Fruit fly (Drosophila melanogaster) S2 (cell line): Measurements from ENCODE around the gene Elp5.
A peak's percentile ranks its signal among the peaks of the same experiment; 100 is the strongest.

Experiments used
- CG8478 ChIP-seq: fragments of >200 bp; optimal IDR thresholded peaks from 2 replicates; lab custom pipeline; 2018
- CTCF ChIP-seq, 2 experiments: fragments of >200 bp; optimal IDR thresholded peaks; 2 replicates each; lab custom pipeline; 2018

The Elp5 gene

DNA sequence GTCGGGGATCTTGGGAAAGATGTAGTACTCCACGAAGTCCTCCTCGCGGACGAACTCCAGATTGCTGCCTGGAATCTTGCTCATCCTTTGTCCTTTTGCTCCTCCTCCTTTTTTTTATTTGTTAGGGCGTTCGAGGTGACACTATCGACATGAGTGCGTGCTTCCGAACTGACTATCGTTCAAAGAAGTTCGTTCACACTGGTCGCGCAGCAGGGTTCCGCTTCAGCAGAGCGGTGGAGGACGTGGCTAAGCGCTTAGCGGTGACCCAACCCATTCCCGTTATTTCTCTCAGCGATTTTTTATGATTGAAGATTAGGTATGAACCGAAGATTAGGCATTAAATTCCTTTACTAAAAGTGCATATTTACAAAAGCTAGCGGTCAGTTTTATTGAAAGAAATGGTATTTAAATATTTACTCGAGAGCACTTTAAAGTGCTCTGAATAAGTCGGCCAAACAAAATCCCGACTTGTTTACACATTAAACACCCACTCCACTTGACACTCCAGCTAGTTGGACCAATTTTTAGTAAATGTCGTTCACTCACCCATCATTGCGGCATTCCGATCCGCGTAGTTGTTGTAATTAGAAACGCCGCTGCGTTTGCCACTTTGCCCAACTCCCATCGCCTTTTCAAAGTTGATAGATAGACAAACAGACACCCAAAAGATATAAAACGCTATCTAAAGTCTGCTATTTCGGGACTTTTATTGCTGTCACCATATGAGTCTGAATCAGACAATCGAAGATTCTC lies 8.6 kb downstream of the Elp5 start, which contains the start of the genes ecd and CG13806:
ecd (minus strand) TSS at position 166 of the 753 bp plus-strand sequence.
CG13806 (plus strand) TSS at position 703 of the 753 bp plus-strand sequence.
- peak; percentile 67 to 72 for TF ChIP-seq CTCF (optimal IDR thresholded peaks at IDR 0.05; lab: Kevin White, UChicago)
- TF ChIP-seq CG8478 (lab: Kevin White, UChicago) = no peak

DNA sequence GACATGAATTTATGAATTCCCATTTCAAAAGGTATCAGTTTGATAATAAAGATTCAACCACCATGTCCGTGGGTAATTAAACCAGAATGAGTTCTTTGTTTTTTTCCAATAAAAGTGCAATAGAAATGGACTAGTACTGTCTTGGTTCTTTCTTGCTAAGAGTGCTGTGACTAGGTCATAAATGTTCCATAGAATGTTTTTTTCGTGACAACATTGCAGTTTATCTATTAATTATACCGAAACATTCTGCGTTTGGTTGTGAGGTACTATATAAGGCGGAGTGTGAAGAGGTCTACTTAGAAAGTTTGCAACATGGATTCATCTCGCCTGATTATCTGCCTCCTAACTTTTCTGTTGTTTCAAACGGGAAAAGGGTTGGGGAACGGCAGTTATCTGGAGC lies 10.3 kb downstream of the Elp5 start, which contains the start of gene obst-I:
obst-I (plus strand) TSS at position 301 of the 400 bp plus-strand sequence.
- no peak for TF ChIP-seq CTCF (optimal IDR thresholded peaks at IDR 0.05; lab: Kevin White, UChicago)
- no peak for TF ChIP-seq CG8478 (lab: Kevin White, UChicago)

DNA sequence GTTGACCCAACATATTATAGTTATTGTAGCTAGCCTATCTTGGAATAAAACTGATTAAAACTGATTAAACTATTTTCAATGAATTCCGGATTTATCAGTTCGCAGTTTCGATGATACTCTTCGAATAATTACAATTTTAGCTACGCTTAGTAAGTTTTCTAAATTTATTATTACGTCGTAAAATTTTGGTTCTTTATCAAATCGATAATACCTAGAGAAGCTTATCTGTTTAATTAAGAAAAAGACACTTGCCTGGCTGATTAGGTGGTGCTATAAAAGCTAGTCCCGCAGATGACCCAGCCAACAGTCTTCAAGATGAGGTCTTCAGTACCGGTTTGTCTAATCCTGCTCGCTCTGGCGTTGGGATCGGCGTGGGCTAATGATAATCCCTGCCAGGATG lies 11.3 kb downstream of the Elp5 start, which contains the start of gene CG32302:
CG32302 (plus strand) TSS at position 301 of the 400 bp plus-strand sequence.
- TF ChIP-seq CG8478 (lab: Kevin White, UChicago) (no peak), CTCF (optimal IDR thresholded peaks at IDR 0.05; lab: Kevin White, UChicago) (no peak)

DNA sequence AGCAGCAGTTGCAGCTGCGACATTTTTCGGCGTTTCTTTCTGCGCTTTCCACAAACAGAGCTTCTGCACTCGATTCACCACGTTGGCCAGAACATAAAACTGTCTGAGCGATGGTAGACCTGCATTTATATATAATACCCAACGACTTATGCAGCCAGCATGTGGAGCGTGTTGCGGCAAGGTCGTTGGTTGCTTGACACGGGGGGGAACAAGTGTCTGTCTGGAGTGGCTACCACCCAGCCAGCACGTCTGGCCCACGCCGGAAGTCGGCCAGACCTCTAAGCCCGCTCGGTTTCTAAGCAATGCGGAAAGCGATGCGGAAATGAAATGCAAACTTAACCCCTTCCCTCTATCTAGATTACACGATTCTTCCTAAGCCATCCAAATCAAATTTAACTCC lies 15.4 kb downstream of the Elp5 start, which contains the start of gene yellow-g:
yellow-g (minus strand) TSS at position 101 of the 400 bp plus-strand sequence.
- TF ChIP-seq CG8478 (lab: Kevin White, UChicago) = no peak
- no peak for TF ChIP-seq CTCF (optimal IDR thresholded peaks at IDR 0.05; lab: Kevin White, UChicago)

DNA sequence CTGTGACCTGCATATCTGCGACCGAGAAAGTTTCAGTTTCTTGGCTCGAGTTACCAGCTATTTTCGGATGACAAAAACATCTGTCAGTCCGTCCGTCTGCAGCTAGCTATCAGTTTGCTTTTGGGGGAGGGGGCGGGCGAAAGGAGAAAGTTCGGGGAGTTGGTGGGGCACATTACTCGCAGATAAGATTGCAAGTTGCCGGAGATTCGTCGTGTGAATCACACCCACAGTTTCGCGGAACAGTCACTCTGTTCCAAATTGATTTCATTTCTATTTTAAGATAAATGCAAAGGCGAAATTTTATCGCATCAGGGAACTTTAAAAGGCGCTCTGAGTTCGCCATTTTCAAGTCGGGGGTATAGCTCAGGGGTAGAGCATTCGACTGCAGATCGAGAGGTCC lies 16.1 kb downstream of the Elp5 start:
- no peak for TF ChIP-seq CTCF (optimal IDR thresholded peaks at IDR 0.05; lab: Kevin White, UChicago)
- TF ChIP-seq CG8478 (lab: Kevin White, UChicago) = no peak

DNA sequence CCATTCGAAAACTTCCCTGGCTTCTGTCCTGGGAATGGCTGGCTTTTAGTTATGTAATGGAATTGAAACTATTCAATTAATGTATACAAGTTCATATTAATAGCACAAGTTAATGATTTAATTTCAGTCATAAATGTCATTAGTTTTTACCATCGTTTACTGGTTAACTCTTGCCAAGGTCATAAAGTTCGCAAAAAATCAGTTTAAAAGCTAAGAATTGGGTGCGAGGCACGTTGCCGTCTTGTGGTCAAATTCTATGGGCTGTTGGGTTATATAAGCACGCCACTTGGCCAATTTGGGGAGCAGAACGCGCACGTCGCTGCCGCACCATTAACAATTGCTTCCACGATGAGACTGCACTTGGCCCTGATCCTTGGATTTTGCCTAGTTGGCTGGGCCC lies 19.0 kb downstream of the Elp5 start, which contains the start of gene yellow-g2:
yellow-g2 (plus strand) TSS at position 301 of the 400 bp plus-strand sequence.
- TF ChIP-seq CG8478 (lab: Kevin White, UChicago) (no peak), CTCF (optimal IDR thresholded peaks at IDR 0.05; lab: Kevin White, UChicago) (no peak)

DNA sequence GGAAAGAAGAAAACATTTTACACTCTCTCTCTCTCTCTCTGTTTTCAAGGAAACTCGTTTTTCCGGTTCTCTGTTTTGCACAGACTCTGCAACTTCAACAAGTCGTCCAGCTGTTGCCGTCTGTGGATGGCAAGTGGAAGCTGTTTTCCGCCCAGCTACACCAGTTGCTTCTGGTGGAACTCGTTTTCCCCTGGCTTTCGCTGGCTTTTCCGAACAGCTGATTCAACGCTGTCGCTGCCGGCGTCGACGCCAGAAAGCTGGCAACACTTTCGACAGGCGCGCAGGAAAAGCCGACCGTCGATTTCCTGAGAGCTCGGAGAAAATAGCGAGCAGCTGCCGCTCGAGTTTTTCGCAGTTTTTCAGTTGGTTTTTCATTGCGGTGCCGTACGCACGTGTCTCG lies 25.2 kb downstream of the Elp5 start, which contains the start of gene MsR2:
MsR2 (plus strand) TSS at position 378 of the 400 bp plus-strand sequence.
- TF ChIP-seq CTCF (optimal IDR thresholded peaks at IDR 0.05; lab: Kevin White, UChicago) (no peak), CG8478 (lab: Kevin White, UChicago) (no peak)
